Worm (Caenorhabditis elegans): Measurements from ENCODE around the gene F58E6.13.

Gene F58E6.13

DNA sequence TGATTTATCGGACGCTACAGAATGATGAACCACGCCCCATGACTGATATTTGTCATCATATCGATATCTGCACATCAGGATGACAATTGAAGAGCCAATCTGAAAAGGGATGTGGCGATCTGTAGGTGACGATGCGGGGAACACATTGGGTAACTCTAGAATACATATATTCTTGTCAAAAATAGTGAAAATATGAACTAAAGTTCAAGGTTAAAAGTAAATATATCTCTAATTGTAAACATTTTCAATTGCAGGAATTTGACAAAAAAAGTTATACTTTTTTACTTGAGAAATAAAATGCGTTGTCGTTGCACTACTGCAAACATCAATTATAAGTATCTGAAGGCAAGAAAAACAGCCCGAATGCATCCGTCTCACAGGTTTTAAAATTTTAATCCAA, 7.9 kb downstream of the F58E6.13 start, which contains the start of gene F58E6.6:
Gene F58E6.6 (minus strand): TSS at position 101 of the 400 bp plus-strand sequence.
- TF ChIP-seq F57A8.1 (GFP tag; optimal IDR thresholded peaks at IDR 0.05), result no peak
- no peak for TF ChIP-seq rec-8 (tag; optimal IDR thresholded peaks at IDR 0.05)
- no peak for TF ChIP-seq B0261.1 (tag; optimal IDR thresholded peaks at IDR 0.05)
- TF ChIP-seq lir-1 (GFP tag; conservative IDR thresholded peaks at IDR 0.05), result no peak

DNA sequence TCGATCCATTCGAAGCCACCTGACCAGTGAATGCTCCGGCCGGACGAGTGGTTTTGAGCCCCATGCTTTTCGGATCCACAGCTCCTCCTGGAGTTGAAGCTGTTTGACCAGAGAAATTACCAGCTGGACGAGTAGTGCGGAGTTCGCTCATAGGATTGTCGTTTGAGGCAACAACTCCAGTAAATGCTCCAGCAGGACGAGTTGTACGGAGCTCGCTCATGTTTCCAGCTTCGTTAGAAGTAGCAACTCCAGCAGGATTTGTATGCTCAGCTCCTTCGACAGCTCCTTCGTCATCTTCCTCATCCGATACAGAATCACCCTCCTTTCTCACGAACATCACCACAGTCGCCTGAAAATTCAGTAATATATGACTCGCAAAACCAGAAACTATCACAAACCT, 8.5 kb downstream of the F58E6.13 start:
- TF ChIP-seq attf-3 (GFP tag; conservative IDR thresholded peaks at IDR 0.05) (no peak), F39B2.1 (GFP tag; IDR thresholded peaks at IDR 0.05) (no peak), B0261.1 (tag; optimal IDR thresholded peaks at IDR 0.05) (no peak), ceh-91 (GFP tag; IDR thresholded peaks at IDR 0.05) (no peak), let-607 (tag; optimal IDR thresholded peaks at IDR 0.05) (no peak), F57A8.1 (GFP tag; optimal IDR thresholded peaks at IDR 0.05) (no peak), egl-18 (GFP tag; IDR thresholded peaks at IDR 0.05) (no peak), madf-8 (GFP tag; conservative IDR thresholded peaks at IDR 0.05) (no peak), T26A5.8 (tag; optimal IDR thresholded peaks at IDR 0.05) (no peak), pbrm-1 (GFP tag; IDR thresholded peaks at IDR 0.05) (no peak), ztf-26 (tag; optimal IDR thresholded peaks at IDR 0.05) (no peak), sdz-38 (tag; optimal IDR thresholded peaks at IDR 0.05) (no peak)

ce11 chrV:9754459-9754858, 9.4 kb downstream of the F58E6.13 start, which contains the start of gene F58E6.5:
Gene F58E6.5, minus strand, starts transcription at chrV:9754559.
- TF ChIP-seq F37B4.10 (GFP tag; IDR thresholded peaks at IDR 0.05) (no peak), snpc-1.3 (tag; optimal IDR thresholded peaks at IDR 0.05; ENCODE audit: insufficient read depth) (no peak), F55B11.4 (tag; optimal IDR thresholded peaks at IDR 0.05; ENCODE audit: borderline replicate concordance, insufficient read depth) (no peak), ztf-6 (GFP tag; IDR thresholded peaks at IDR 0.05) (no peak), sptf-2 (GFP tag; optimal IDR thresholded peaks at IDR 0.05) (no peak), dox-1 (GFP tag; IDR thresholded peaks at IDR 0.05) (no peak), ceh-58 (GFP tag; IDR thresholded peaks at IDR 0.05) (no peak), K12H6.12 (tag; optimal IDR thresholded peaks at IDR 0.05) (no peak), snpc-4 (GFP tag; optimal IDR thresholded peaks at IDR 0.05) (no peak), snpc-4 (tag; optimal IDR thresholded peaks at IDR 0.05) (no peak)

DNA sequence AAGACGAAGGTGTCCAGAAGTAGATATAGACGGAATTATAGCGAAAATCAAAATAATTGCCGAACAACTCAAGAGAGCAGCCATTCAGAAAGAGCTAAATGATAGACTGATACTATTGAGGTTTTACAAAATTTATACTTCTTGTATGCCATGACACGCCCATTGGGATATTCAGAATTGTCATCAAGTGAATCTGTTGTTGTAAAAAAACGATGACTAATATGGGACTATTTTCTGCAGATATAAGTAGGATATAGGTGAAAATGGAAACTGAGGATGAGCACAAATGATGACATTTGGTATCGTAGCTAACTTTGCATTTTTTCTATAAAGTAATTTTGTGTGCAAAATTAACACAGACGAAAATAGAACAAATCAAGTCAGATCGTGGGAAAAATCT, 10.7 kb downstream of the F58E6.13 start, which contains the start of gene F58E6.8:
Gene F58E6.8 (minus strand): TSS at position 101 of the 400 bp plus-strand sequence.
- TF ChIP-seq D2030.7 (GFP tag; IDR thresholded peaks at IDR 0.05), result no peak
- TF ChIP-seq C17E4.6 (GFP tag; IDR thresholded peaks at IDR 0.05), result no peak
- TF ChIP-seq madf-8 (GFP tag; conservative IDR thresholded peaks at IDR 0.05), result no peak
- TF ChIP-seq ets-4 (GFP tag; optimal IDR thresholded peaks at IDR 0.05), result no peak
- no peak for TF ChIP-seq tlf-1 (GFP tag; optimal IDR thresholded peaks at IDR 0.05)
- TF ChIP-seq tbp1 (GFP tag; optimal IDR thresholded peaks at IDR 0.05), result no peak
- no peak for TF ChIP-seq ceh-79 (tag; optimal IDR thresholded peaks at IDR 0.05)
- no peak for TF ChIP-seq ceh-100 (GFP tag; IDR thresholded peaks at IDR 0.05)
- no peak for TF ChIP-seq ceh-27 (GFP tag; optimal IDR thresholded peaks at IDR 0.05)
- no peak for TF ChIP-seq lin-26 (GFP tag; IDR thresholded peaks at IDR 0.05)
- no peak for TF ChIP-seq nfyb-1 (GFP tag; IDR thresholded peaks at IDR 0.05)
- TF ChIP-seq rec-8 (tag; optimal IDR thresholded peaks at IDR 0.05), result no peak

Measured in whole organism, young adult.